Fruit fly (Drosophila melanogaster) whole organism, embryonic: ENCODE data around the gene Gga.

Experiments
- Adf1 ChIP-seq: fragments of 200-800 bp; sonication (Bioruptor generic); IDR thresholded peaks from 2 replicates; pipeline ENCODE4 v1.3.6; 2022; ENCODE audit warnings: missing biosample characterization, missing genetic modification characterization
- Antp ChIP-seq: fragments of 200-800 bp; sonication (Bioruptor generic); optimal IDR thresholded peaks from 3 replicates; lab custom pipeline; 2016; ENCODE audit warnings: missing biosample characterization, missing genetic modification characterization
- CG10209 ChIP-seq: fragments of 200-800 bp; sonication (Bioruptor generic); optimal IDR thresholded peaks from 3 replicates; lab custom pipeline; 2017; ENCODE audit warnings: missing biosample characterization, mild to moderate bottlenecking, missing genetic modification characterization, missing genetic modification reagents
- CG11560 ChIP-seq: fragments of 200-800 bp; sonication (Bioruptor generic); IDR thresholded peaks from 3 replicates; pipeline ENCODE4 v1.3.6; 2022; ENCODE audit warnings: missing biosample characterization, missing genetic modification characterization
- CG11696 ChIP-seq: fragments of 200-800 bp; sonication (Bioruptor generic); IDR thresholded peaks from 2 replicates; pipeline ENCODE4 v1.3.6; 2022; ENCODE audit warnings: missing biosample characterization, missing genetic modification characterization
- CG12659 ChIP-seq: fragments of 200-800 bp; sonication (Bioruptor generic); optimal IDR thresholded peaks from 3 replicates; lab custom pipeline; 2017; ENCODE audit warnings: mild to moderate bottlenecking, missing biosample characterization, missing genetic modification reagents, missing genetic modification characterization
- CG12769 ChIP-seq: fragments of 200-800 bp; sonication (Bioruptor generic); optimal IDR thresholded peaks from 2 replicates; lab custom pipeline; 2019; ENCODE audit warnings: missing biosample characterization, mild to moderate bottlenecking, missing genetic modification characterization, moderate library complexity
- CG14667 ChIP-seq: fragments of 200-800 bp; sonication (Bioruptor generic); IDR thresholded peaks from 2 replicates; pipeline ENCODE4 v1.3.6; 2022; ENCODE audit warnings: missing biosample characterization, missing genetic modification characterization
- CG15011 ChIP-seq: fragments of 200-800 bp; sonication (Bioruptor generic); optimal IDR thresholded peaks from 3 replicates; lab custom pipeline; 2018; ENCODE audit warnings: missing biosample characterization, mild to moderate bottlenecking, missing genetic modification characterization
- CG16863 ChIP-seq: fragments of 200-800 bp; sonication (Bioruptor generic); optimal IDR thresholded peaks from 3 replicates; lab custom pipeline; 2016; ENCODE audit warnings: missing biosample characterization, missing genetic modification characterization
- CG17186 ChIP-seq: fragments of 200-800 bp; sonication (Bioruptor generic); optimal IDR thresholded peaks from 3 replicates; lab custom pipeline; 2017; ENCODE audit warnings: missing biosample characterization, missing genetic modification reagents, missing genetic modification characterization
- CG17359 ChIP-seq: fragments of 200-800 bp; sonication (Bioruptor generic); optimal IDR thresholded peaks from 3 replicates; lab custom pipeline; 2018; ENCODE audit warnings: missing biosample characterization, mild to moderate bottlenecking, missing genetic modification characterization, moderate library complexity
- CG2129 ChIP-seq: fragments of 200-800 bp; sonication (Bioruptor generic); IDR thresholded peaks from 2 replicates; pipeline ENCODE4 v1.3.6; 2022; ENCODE audit warnings: missing biosample characterization, missing genetic modification characterization; ENCODE audit not compliant: partially characterized antibody
- CG2202 ChIP-seq: fragments of 200-800 bp; sonication (Bioruptor generic); optimal IDR thresholded peaks from 2 replicates; lab custom pipeline; 2018; ENCODE audit warnings: missing biosample characterization, mild to moderate bottlenecking, missing genetic modification characterization
- CG33213 ChIP-seq: fragments of 200-800 bp; sonication (Bioruptor generic); optimal IDR thresholded peaks from 3 replicates; lab custom pipeline; 2016; ENCODE audit warnings: missing biosample characterization, missing genetic modification characterization
- CG7271 ChIP-seq: fragments of 200-800 bp; sonication (Bioruptor generic); optimal IDR thresholded peaks from 2 replicates; lab custom pipeline; 2018; ENCODE audit warnings: missing biosample characterization, mild to moderate bottlenecking, missing genetic modification characterization, moderate library complexity
- CG8281 ChIP-seq: fragments of 200-800 bp; sonication (Bioruptor generic); optimal IDR thresholded peaks from 2 replicates; lab custom pipeline; 2018; ENCODE audit warnings: missing biosample characterization, mild to moderate bottlenecking, missing genetic modification characterization, moderate library complexity
- CG8359 ChIP-seq: fragments of 200-800 bp; sonication (Bioruptor generic); optimal IDR thresholded peaks from 2 replicates; lab custom pipeline; 2017; ENCODE audit warnings: missing biosample characterization, mild to moderate bottlenecking, missing genetic modification characterization, borderline replicate concordance
- CG8478 ChIP-seq: fragments of >200 bp; optimal IDR thresholded peaks from 2 replicates; lab custom pipeline; 2018
- CG9797 ChIP-seq: fragments of 200-800 bp; sonication (Bioruptor generic); optimal IDR thresholded peaks from 3 replicates; lab custom pipeline; 2018; ENCODE audit warnings: missing biosample characterization, mild to moderate bottlenecking, missing genetic modification characterization
- CG9876 ChIP-seq: fragments of 200-800 bp; sonication (Bioruptor generic); optimal IDR thresholded peaks from 2 replicates; lab custom pipeline; 2016; ENCODE audit warnings: missing biosample characterization, missing genetic modification characterization
- D19A ChIP-seq: fragments of 200-800 bp; optimal IDR thresholded peaks from 3 replicates; lab custom pipeline; 2019; ENCODE audit warnings: missing biosample characterization, mild to moderate bottlenecking, missing genetic modification characterization, moderate library complexity
- D19B ChIP-seq: fragments of 200-800 bp; sonication (Bioruptor generic); optimal IDR thresholded peaks from 2 replicates; lab custom pipeline; 2017; ENCODE audit warnings: missing biosample characterization, mild to moderate bottlenecking, missing genetic modification characterization
- Drgx ChIP-seq: fragments of 200-800 bp; sonication (Bioruptor generic); IDR thresholded peaks from 2 replicates; pipeline ENCODE4 v1.3.6; 2022; ENCODE audit warnings: missing biosample characterization, missing genetic modification characterization
- Elba2 ChIP-seq: fragments of 200-800 bp; sonication (Bioruptor generic); optimal IDR thresholded peaks from 3 replicates; lab custom pipeline; 2016; ENCODE audit warnings: missing biosample characterization, missing genetic modification characterization
- Gsc ChIP-seq: fragments of 200-800 bp; sonication (Bioruptor generic); IDR thresholded peaks from 2 replicates; pipeline ENCODE4 v1.3.6; 2022; ENCODE audit warnings: missing biosample characterization, missing genetic modification characterization
- H2.0 ChIP-seq: fragments of 200-800 bp; sonication (Bioruptor generic); IDR thresholded peaks from 2 replicates; pipeline ENCODE4 v1.3.6; 2022; ENCODE audit warnings: missing biosample characterization, missing genetic modification characterization
- HHEX ChIP-seq: fragments of 200-800 bp; sonication (Bioruptor generic); optimal IDR thresholded peaks from 3 replicates; lab custom pipeline; 2017; ENCODE audit warnings: missing biosample characterization, mild to moderate bottlenecking, missing genetic modification characterization, missing genetic modification reagents
- HLH4C ChIP-seq: fragments of 200-800 bp; sonication (Bioruptor generic); IDR thresholded peaks from 3 replicates; pipeline ENCODE4 v1.3.6; 2022; ENCODE audit warnings: missing biosample characterization, missing genetic modification characterization; ENCODE audit not compliant: partially characterized antibody
- HLH54F ChIP-seq: fragments of 200-800 bp; sonication (Bioruptor generic); optimal IDR thresholded peaks from 3 replicates; lab custom pipeline; 2016; ENCODE audit warnings: missing biosample characterization, missing genetic modification characterization
- Hand ChIP-seq: fragments of 200-800 bp; sonication (Bioruptor generic); optimal IDR thresholded peaks from 2 replicates; lab custom pipeline; 2017; ENCODE audit warnings: mild to moderate bottlenecking, missing biosample characterization, missing genetic modification reagents, missing genetic modification characterization
- Hmr ChIP-seq: fragments of 200-800 bp; sonication (Bioruptor generic); optimal IDR thresholded peaks from 3 replicates; lab custom pipeline; 2017; ENCODE audit warnings: mild to moderate bottlenecking, missing biosample characterization, missing genetic modification reagents, missing genetic modification characterization
- Lhr ChIP-seq: fragments of 200-800 bp; sonication (Bioruptor generic); optimal IDR thresholded peaks from 3 replicates; lab custom pipeline; 2017; ENCODE audit warnings: mild to moderate bottlenecking, missing biosample characterization, missing genetic modification reagents, missing genetic modification characterization
- TFAM ChIP-seq: fragments of 200-800 bp; sonication (Bioruptor generic); optimal IDR thresholded peaks from 2 replicates; lab custom pipeline; 2017; ENCODE audit warnings: missing biosample characterization, missing genetic modification characterization, inconsistent platforms
- ara ChIP-seq: fragments of 200-800 bp; sonication (Bioruptor generic); IDR thresholded peaks from 2 replicates; pipeline ENCODE4 v1.3.6; 2022; ENCODE audit warnings: missing biosample characterization, missing genetic modification characterization
- bbx ChIP-seq: fragments of 200-800 bp; sonication (Bioruptor generic); IDR thresholded peaks from 2 replicates; pipeline ENCODE4 v1.3.6; 2022; ENCODE audit warnings: missing biosample characterization, missing genetic modification characterization; ENCODE audit not compliant: partially characterized antibody
- fd102C ChIP-seq: fragments of 200-800 bp; sonication (Bioruptor generic); optimal IDR thresholded peaks from 2 replicates; lab custom pipeline; 2018; ENCODE audit warnings: missing biosample characterization, mild to moderate bottlenecking, missing genetic modification characterization, moderate library complexity
- lmd ChIP-seq: fragments of 200-800 bp; sonication (Bioruptor generic); IDR thresholded peaks from 2 replicates; pipeline ENCODE4 v1.3.6; 2022; ENCODE audit warnings: missing biosample characterization, missing genetic modification characterization
- nmo ChIP-seq: fragments of 200-800 bp; sonication (Bioruptor generic); optimal IDR thresholded peaks from 2 replicates; lab custom pipeline; 2018; ENCODE audit warnings: missing biosample characterization, mild to moderate bottlenecking, missing genetic modification characterization, moderate library complexity
- p53 ChIP-seq: fragments of 200-800 bp; sonication (Bioruptor generic); optimal IDR thresholded peaks from 2 replicates; lab custom pipeline; 2016; ENCODE audit warnings: missing biosample characterization, missing genetic modification characterization
- ranshi ChIP-seq: fragments of 200-800 bp; sonication (Bioruptor generic); IDR thresholded peaks from 2 replicates; pipeline ENCODE4 v1.3.6; 2022; ENCODE audit warnings: missing biosample characterization, missing genetic modification characterization
- rib ChIP-seq: fragments of 200-800 bp; sonication (Bioruptor generic); IDR thresholded peaks from 2 replicates; pipeline ENCODE4 v1.3.6; 2022; ENCODE audit warnings: missing biosample characterization, missing genetic modification characterization
- sens ChIP-seq: fragments of 200-800 bp; sonication (Bioruptor generic); peaks from one replicate; lab custom pipeline; 2016; ENCODE audit warnings: missing biosample characterization, missing genetic modification characterization
- shn ChIP-seq: fragments of 200-800 bp; sonication (Bioruptor generic); optimal IDR thresholded peaks from 3 replicates; lab custom pipeline; 2016; ENCODE audit warnings: missing biosample characterization, missing genetic modification characterization
- sima ChIP-seq: fragments of 200-800 bp; sonication (Bioruptor generic); optimal IDR thresholded peaks from 2 replicates; lab custom pipeline; 2016; ENCODE audit warnings: missing biosample characterization, missing genetic modification characterization
- sr ChIP-seq: fragments of 200-800 bp; sonication (Bioruptor generic); IDR thresholded peaks from 3 replicates; pipeline ENCODE4 v1.3.6; 2022; ENCODE audit warnings: missing biosample characterization, missing genetic modification characterization
- ttk ChIP-seq: fragments of 200-800 bp; sonication (Bioruptor generic); IDR thresholded peaks from 2 replicates; pipeline ENCODE4 v2.1.2; 2022; ENCODE audit warnings: missing biosample characterization, missing genetic modification characterization
- usp ChIP-seq: fragments of >200 bp; optimal IDR thresholded peaks from 2 replicates; lab custom pipeline; 2017; ENCODE audit warnings: missing biosample characterization, missing genetic modification characterization
- yki ChIP-seq: fragments of >200 bp; optimal IDR thresholded peaks from 3 replicates; lab custom pipeline; 2018

Gga gene

dm6 chrX:9584104-9584947 lies 16.5 kb upstream of the Gga start (continued):
- TF ChIP-seq CG12769 (peak; percentile 89), ara (GFP tag; lab: Robert Waterston, UW) (no peak), H2.0 (GFP tag; lab: Robert Waterston, UW) (no peak), sima (GFP tag; lab: Kevin White, UChicago) (no peak), shn (GFP tag; lab: Kevin White, UChicago) (no peak), nmo (no peak), CG11696 (GFP tag; lab: Robert Waterston, UW) (no peak), CG17186 (GFP tag; lab: Kevin White, UChicago) (no peak), TFAM (GFP tag; lab: Kevin White, UChicago) (no peak), CG9797 (GFP tag; lab: Kevin White, UChicago) (no peak), CG16863 (GFP tag; lab: Kevin White, UChicago) (no peak), fd102C (no peak), CG8478 (lab: Kevin White, UChicago) (no peak), HHEX (GFP tag; lab: Kevin White, UChicago) (peak; percentile 39), bbx (GFP tag; lab: Robert Waterston, UW) (no peak)

- TF ChIP-seq CG11560 (tag; lab: Robert Waterston, UW) (peak; percentile 31; the same call in 1 of the 3 replicates), rib (GFP tag; lab: Robert Waterston, UW) (no peak), sens (GFP tag; lab: Kevin White, UChicago) (no peak), Hmr (GFP tag; lab: Kevin White, UChicago) (no peak), sr (GFP tag; lab: Robert Waterston, UW) (no peak), Lhr (GFP tag; lab: Kevin White, UChicago) (no peak), HLH54F (GFP tag; lab: Kevin White, UChicago) (no peak), Drgx (GFP tag; lab: Robert Waterston, UW) (no peak), CG15011 (GFP tag; lab: Kevin White, UChicago) (no peak), HLH4C (no peak), H2.0 (GFP tag; lab: Robert Waterston, UW) (0 out of 2 replicates have a peak, but pooled peaks have one; percentile 2), CG33213 (GFP tag; lab: Kevin White, UChicago) (no peak), CG17186 (GFP tag; lab: Kevin White, UChicago) (no peak), CG9876 (GFP tag; lab: Kevin White, UChicago) (no peak), CG10209 (GFP tag; lab: Kevin White, UChicago) (no peak), yki (lab: Kevin White, UChicago) (no peak), CG8281 (tag; lab: Kevin White, UChicago) (no peak), CG8359 (GFP tag; lab: Kevin White, UChicago) (no peak), Adf1 (GFP tag; lab: Robert Waterston, UW) (no peak), Antp (no peak), D19A (tag; lab: Kevin White, UChicago) (peak; percentile 96), Elba2 (GFP tag; lab: Kevin White, UChicago) (no peak), ttk (no peak), Hand (GFP tag; lab: Kevin White, UChicago) (no peak), usp (GFP tag; lab: Kevin White, UChicago) (no peak), CG2202 (tag; lab: Kevin White, UChicago) (no peak), CG12659 (no peak), fd102C (no peak), CG14667 (peak; percentile 26), Gsc (GFP tag; lab: Robert Waterston, UW) (0 out of 2 replicates have a peak, but pooled peaks have one; percentile 20), lmd (GFP tag; lab: Robert Waterston, UW) (no peak; the same call in 1 of the 2 replicates), CG7271 (no peak), D19B (no peak), p53 (GFP tag; lab: Kevin White, UChicago) (no peak), CG2129 (GFP tag; lab: Robert Waterston, UW) (no peak), CG17359 (tag; lab: Kevin White, UChicago) (no peak), ranshi (peak; percentile 5; the same call in 1 of the 2 replicates)
These were observed 15.9 kb upstream of the Gga start for dm6 chrX:9584948-9585315.
